Fruit fly (Drosophila melanogaster) whole organism: Measurements from ENCODE around the gene CG9498.

Experiments used
- CG8478 ChIP-seq: fragments of >200 bp; optimal IDR thresholded peaks from 2 replicates; lab custom pipeline; 2018; ENCODE audit warnings: inconsistent platforms
- Dll ChIP-seq: fragments of >200 bp; optimal IDR thresholded peaks from 2 replicates; lab custom pipeline; 2017
- EcR ChIP-seq, 2 experiments: fragments of >200 bp; optimal IDR thresholded peaks; 2 replicates each; lab custom pipeline; 2017; ENCODE audit warnings: missing biosample characterization in 2 of 2, missing genetic modification characterization in 2 of 2, missing genetic modification reagents in 2 of 2
- pan ChIP-seq: fragments of >200 bp; optimal IDR thresholded peaks from 2 replicates; lab custom pipeline; 2017
- psq ChIP-seq: fragments of >200 bp; optimal IDR thresholded peaks from 2 replicates; lab custom pipeline; 2017
- usp ChIP-seq: fragments of >200 bp; optimal IDR thresholded peaks from 2 replicates; lab custom pipeline; 2017; ENCODE audit warnings: missing biosample characterization, missing genetic modification characterization, mixed read lengths

The CG9498 gene

dm6 chr2L:6350984-6351808, at the start of gene CG9498:
Gene CG9498 (minus strand): TSS chr2L:6351034.
- TF ChIP-seq CG8478 (lab: Kevin White, UChicago): no peak
- no peak for TF ChIP-seq psq (lab: Kevin White, UChicago)
- TF ChIP-seq pan: no peak
- TF ChIP-seq usp (GFP tag; lab: Kevin White, UChicago): no peak
- TF ChIP-seq Dll (lab: Kevin White, UChicago): no peak
- TF ChIP-seq EcR (GFP tag; optimal IDR thresholded peaks at IDR 0.05; lab: Kevin White, UChicago): no peak

- TF ChIP-seq psq (lab: Kevin White, UChicago) (no peak), Dll (lab: Kevin White, UChicago) (no peak), EcR (GFP tag; optimal IDR thresholded peaks at IDR 0.05; lab: Kevin White, UChicago) (no peak), usp (GFP tag; lab: Kevin White, UChicago) (no peak), CG8478 (lab: Kevin White, UChicago) (no peak), pan (no peak)
Measured at dm6 chr2L:6397149-6397548, 46.3 kb upstream of the CG9498 start, which contains the start of gene CG42369. Gene CG42369 (minus strand): TSS chr2L:6397249.

DNA sequence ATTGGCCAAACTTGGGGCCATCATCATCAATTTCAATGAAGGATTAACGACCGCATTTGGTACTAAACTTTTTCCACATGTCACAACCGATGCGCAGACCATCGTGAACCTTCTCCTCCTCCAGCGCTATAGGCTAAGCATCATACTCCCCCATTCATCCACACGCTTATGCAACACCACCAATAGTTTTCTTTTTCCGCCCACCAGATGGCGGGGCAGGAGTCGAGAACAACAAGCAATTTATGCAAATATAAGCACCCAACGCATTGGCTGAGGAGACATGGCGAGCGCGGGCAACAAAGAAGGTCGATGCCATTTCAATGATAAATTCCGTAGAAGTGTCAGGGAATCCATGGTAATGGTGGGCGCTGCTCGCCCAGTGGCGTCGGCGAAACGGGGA, 40.6 kb upstream of the CG9498 start:
- TF ChIP-seq EcR (GFP tag; optimal IDR thresholded peaks at IDR 0.05; lab: Kevin White, UChicago): no peak
- no peak for TF ChIP-seq pan
- TF ChIP-seq usp (GFP tag; lab: Kevin White, UChicago): no peak
- no peak for TF ChIP-seq psq (lab: Kevin White, UChicago)
- TF ChIP-seq Dll (lab: Kevin White, UChicago): no peak
- TF ChIP-seq CG8478 (lab: Kevin White, UChicago): no peak

dm6 chr2L:6387068-6387467, 36.2 kb upstream of the CG9498 start:
- TF ChIP-seq Dll (lab: Kevin White, UChicago): no peak
- TF ChIP-seq CG8478 (lab: Kevin White, UChicago): no peak
- TF ChIP-seq psq (lab: Kevin White, UChicago): no peak
- no peak for TF ChIP-seq pan
- no peak for TF ChIP-seq EcR (GFP tag; optimal IDR thresholded peaks at IDR 0.05; lab: Kevin White, UChicago)
- no peak for TF ChIP-seq usp (GFP tag; lab: Kevin White, UChicago)

DNA sequence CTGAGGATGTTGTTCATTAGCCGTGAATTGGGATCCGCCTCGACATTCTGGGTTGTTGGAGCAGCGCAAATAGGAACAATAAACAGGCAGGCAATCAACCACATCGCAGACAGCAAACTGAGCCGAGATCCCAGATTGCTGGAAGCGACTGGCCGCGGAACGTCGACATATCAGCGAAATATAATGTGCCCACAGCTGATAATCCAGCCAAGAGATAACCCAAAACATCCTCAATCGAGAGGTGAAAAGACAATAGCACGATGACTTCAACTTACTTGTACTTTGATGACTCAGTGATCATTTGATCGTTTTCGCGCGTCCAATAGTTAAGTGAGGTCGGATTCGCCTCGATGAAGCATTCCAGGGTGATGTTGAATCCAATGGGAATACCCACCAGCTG, 34.6 kb upstream of the CG9498 start, which contains the start of gene Nepl6:
Gene Nepl6, minus strand, starts transcription at position 104 of the 400 bp plus-strand sequence.
- TF ChIP-seq EcR (GFP tag; optimal IDR thresholded peaks at IDR 0.05; lab: Kevin White, UChicago) (no peak), Dll (lab: Kevin White, UChicago) (no peak), pan (no peak), psq (lab: Kevin White, UChicago) (no peak), usp (GFP tag; lab: Kevin White, UChicago) (no peak), CG8478 (lab: Kevin White, UChicago) (no peak)

dm6 chr2L:6380966-6381365, 30.1 kb upstream of the CG9498 start, which contains the start of gene Nepl5:
Gene Nepl5 (plus strand): TSS chr2L:6381266.
- no peak for TF ChIP-seq usp (GFP tag; lab: Kevin White, UChicago)
- no peak for TF ChIP-seq Dll (lab: Kevin White, UChicago)
- no peak for TF ChIP-seq pan
- no peak for TF ChIP-seq CG8478 (lab: Kevin White, UChicago)
- no peak for TF ChIP-seq psq (lab: Kevin White, UChicago)
- TF ChIP-seq EcR (GFP tag; optimal IDR thresholded peaks at IDR 0.05; lab: Kevin White, UChicago): no peak

DNA sequence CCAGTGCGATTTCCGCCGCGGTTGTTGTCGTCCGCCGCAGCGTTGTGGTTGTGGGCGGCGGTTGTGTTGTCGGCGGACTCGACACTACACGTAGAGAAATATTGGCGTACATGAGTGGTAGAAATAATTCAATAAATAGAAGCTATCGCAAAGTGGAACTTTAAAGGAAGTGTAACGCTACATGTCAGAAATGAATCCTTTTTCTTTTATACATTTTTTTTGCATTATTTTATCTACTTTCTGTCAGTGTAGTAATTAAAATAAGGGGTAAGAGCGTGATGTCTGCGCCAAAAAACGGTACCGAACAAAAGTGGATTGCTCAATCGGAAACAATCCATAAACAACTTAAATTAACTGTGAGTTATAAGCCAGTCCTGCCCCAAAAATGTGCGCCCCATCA, 28.4 kb upstream of the CG9498 start:
- TF ChIP-seq EcR (GFP tag; optimal IDR thresholded peaks at IDR 0.05; lab: Kevin White, UChicago) (no peak), Dll (lab: Kevin White, UChicago) (no peak), usp (GFP tag; lab: Kevin White, UChicago) (no peak), CG8478 (lab: Kevin White, UChicago) (no peak), psq (lab: Kevin White, UChicago) (no peak), pan (no peak)

dm6 chr2L:6373141-6373540, 22.3 kb upstream of the CG9498 start:
- no peak for TF ChIP-seq pan
- no peak for TF ChIP-seq psq (lab: Kevin White, UChicago)
- TF ChIP-seq usp (GFP tag; lab: Kevin White, UChicago): no peak
- no peak for TF ChIP-seq CG8478 (lab: Kevin White, UChicago)
- no peak for TF ChIP-seq EcR (GFP tag; optimal IDR thresholded peaks at IDR 0.05; lab: Kevin White, UChicago)
- no peak for TF ChIP-seq Dll (lab: Kevin White, UChicago)

- TF ChIP-seq usp (GFP tag; lab: Kevin White, UChicago): no peak
- no peak for TF ChIP-seq Dll (lab: Kevin White, UChicago)
- no peak for TF ChIP-seq EcR (GFP tag; optimal IDR thresholded peaks at IDR 0.05; lab: Kevin White, UChicago)
- TF ChIP-seq psq (lab: Kevin White, UChicago): no peak
- no peak for TF ChIP-seq pan
- no peak for TF ChIP-seq CG8478 (lab: Kevin White, UChicago)
Measured at dm6 chr2L:6372088-6372487, 21.3 kb upstream of the CG9498 start, which contains the start of gene slam. Gene slam (plus strand): TSS chr2L:6372388.

- TF ChIP-seq pan: no peak
- no peak for TF ChIP-seq psq (lab: Kevin White, UChicago)
- TF ChIP-seq EcR (GFP tag; optimal IDR thresholded peaks at IDR 0.05; lab: Kevin White, UChicago): no peak
- no peak for TF ChIP-seq Dll (lab: Kevin White, UChicago)
- TF ChIP-seq usp (GFP tag; lab: Kevin White, UChicago): no peak
- no peak for TF ChIP-seq CG8478 (lab: Kevin White, UChicago)
Measured at dm6 chr2L:6371025-6371641, 20.3 kb upstream of the CG9498 start.

DNA sequence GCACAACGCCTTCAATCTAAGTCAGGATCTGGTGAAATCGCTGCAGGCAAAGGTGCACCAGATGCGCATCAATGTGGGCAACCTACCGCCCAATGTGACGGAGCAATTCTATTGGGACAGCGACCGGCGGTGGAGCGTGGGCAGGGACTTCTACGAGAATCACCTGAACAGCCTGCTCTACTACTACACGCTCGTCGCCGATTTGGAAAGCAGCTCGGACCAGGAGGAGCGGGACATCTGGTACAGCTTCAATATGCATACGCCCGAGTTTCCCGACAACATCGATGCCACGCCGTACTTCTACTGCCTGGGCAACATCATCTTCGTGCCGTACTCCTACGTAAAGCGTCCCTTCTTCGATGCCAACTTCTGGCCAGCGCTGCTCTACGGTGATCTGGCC, 18.5 kb upstream of the CG9498 start:
- no peak for TF ChIP-seq psq (lab: Kevin White, UChicago)
- TF ChIP-seq EcR (GFP tag; optimal IDR thresholded peaks at IDR 0.05; lab: Kevin White, UChicago): no peak
